Worm (Caenorhabditis elegans): ENCODE data around the gene flp-24.
"Not testable (repeated sequence)": the region's sequence is repeated elsewhere in the genome, so short reads cannot be mapped to it uniquely, and the experiment has no call there.

Gene flp-24

DNA sequence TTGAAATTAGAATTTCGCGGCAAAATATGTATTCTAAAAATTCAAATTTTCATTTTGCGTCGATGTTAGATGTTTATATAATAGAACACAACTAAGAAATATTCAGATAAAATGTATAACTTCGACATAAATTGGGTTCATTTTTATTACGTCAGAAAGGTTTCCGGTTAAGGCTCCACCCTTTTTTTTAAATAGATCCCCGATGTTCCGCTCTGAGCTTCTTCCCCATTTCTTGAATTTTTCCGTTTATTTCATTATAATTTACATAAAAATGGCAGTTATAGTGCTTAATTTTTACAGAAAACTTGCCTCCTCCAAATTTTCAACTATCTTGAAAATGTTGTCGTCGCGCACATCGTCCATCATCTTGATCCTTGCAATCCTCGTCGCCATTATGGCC lies at the start of gene flp-24:
flp-24 (plus strand) TSS at position 301 of the 400 bp plus-strand sequence.
- no peak for TF ChIP-seq nhr-77 (tag; optimal IDR thresholded peaks at IDR 0.05)
- TF ChIP-seq ZK546.5 (tag; optimal IDR thresholded peaks at IDR 0.05), result no peak
- TF ChIP-seq pha-4 (tag; optimal IDR thresholded peaks at IDR 0.05), result no peak
- no peak for TF ChIP-seq ceh-82 (tag; optimal IDR thresholded peaks at IDR 0.05)
- no peak for TF ChIP-seq lin-15B (tag; optimal IDR thresholded peaks at IDR 0.05)
- no peak for TF ChIP-seq aly-2 (tag; optimal IDR thresholded peaks at IDR 0.05)
- TF ChIP-seq skn-1 (tag; optimal IDR thresholded peaks at IDR 0.05), result no peak
- TF ChIP-seq jun-1 (tag; optimal IDR thresholded peaks at IDR 0.05), result no peak
- no peak for TF ChIP-seq nhr-12 (tag; optimal IDR thresholded peaks at IDR 0.05)
- no peak for TF ChIP-seq unc-62 (GFP tag; optimal IDR thresholded peaks at IDR 0.05)
- no peak for TF ChIP-seq nhr-28 (tag; optimal IDR thresholded peaks at IDR 0.05)
- no peak for TF ChIP-seq nhr-25 (tag; optimal IDR thresholded peaks at IDR 0.05)
- no peak for TF ChIP-seq egl-5 (tag; optimal IDR thresholded peaks at IDR 0.05)
- TF ChIP-seq fkh-10 (GFP tag; optimal IDR thresholded peaks at IDR 0.05), result no peak
- no peak for TF ChIP-seq eor-1 (tag; optimal IDR thresholded peaks at IDR 0.05)
- no peak for TF ChIP-seq ceh-28 (tag; optimal IDR thresholded peaks at IDR 0.05)
- no peak for TF ChIP-seq nhr-67 (tag; optimal IDR thresholded peaks at IDR 0.05)

- TF ChIP-seq ceh-28 (tag; optimal IDR thresholded peaks at IDR 0.05) (no peak), nfya-1 (tag; optimal IDR thresholded peaks at IDR 0.05; ENCODE audit: insufficient read depth) (peak; percentile 40), hmg-11 (tag; optimal IDR thresholded peaks at IDR 0.05) (peak; percentile 39), elt-1 (tag; optimal IDR thresholded peaks at IDR 0.05) (no peak), fkh-10 (GFP tag; optimal IDR thresholded peaks at IDR 0.05) (peak; percentile 82)
Measured at ce11 chrIII:675413-675812, 49.5 kb upstream of the flp-24 start.

DNA sequence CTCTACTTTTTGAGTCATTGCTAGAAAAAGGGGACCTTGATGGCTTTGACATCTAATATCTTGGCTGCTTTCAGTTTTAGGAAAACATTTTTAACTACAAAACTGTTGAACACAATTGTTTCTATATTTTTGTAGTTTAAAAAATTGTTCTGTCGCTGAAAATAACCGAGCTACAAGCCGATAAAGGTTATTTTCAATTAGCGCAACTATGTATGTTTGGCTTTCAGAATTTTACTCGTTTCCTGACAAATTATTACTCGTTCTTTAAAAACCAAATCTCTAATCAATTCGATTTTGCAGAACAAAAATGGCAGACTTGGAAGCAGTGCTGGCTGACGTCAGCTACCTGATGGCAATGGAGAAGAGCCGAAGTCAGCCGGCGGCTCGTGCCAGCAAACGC lies 49.1 kb upstream of the flp-24 start, which contains the start of gene grk-2:
grk-2 (plus strand) TSS at position 301 of the 400 bp plus-strand sequence.
- TF ChIP-seq zag-1 (tag; optimal IDR thresholded peaks at IDR 0.05) (no peak), egl-27 (tag; optimal IDR thresholded peaks at IDR 0.05) (no peak)

DNA sequence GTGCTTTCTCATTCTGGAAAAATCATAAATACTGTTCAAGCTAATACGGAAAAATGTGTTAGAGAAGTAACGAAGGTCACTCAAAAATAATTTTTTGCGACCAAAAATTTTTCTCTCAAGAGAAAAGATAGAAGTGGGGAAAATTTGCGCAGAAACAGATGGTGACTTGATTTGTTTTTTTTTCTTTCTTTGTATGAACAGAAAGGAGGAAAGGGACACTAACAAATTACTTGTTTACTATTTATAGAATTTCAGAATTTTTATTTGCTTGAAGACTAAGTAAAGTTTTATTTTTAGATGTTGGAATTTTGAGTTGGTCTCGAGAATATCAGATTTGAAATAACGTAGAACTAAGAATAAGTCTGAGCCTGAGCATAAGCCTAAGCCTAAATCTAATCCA lies 41.6 kb upstream of the flp-24 start, which contains the start of gene W02B3.4:
W02B3.4 (minus strand) TSS at position 101 of the 400 bp plus-strand sequence.
- TF ChIP-seq fkh-2 (tag; optimal IDR thresholded peaks at IDR 0.05) (no peak), daf-12 (tag; optimal IDR thresholded peaks at IDR 0.05) (no peak), nhr-67 (tag; optimal IDR thresholded peaks at IDR 0.05) (no peak), nhr-76 (tag; optimal IDR thresholded peaks at IDR 0.05) (no peak), ztf-11 (tag; optimal IDR thresholded peaks at IDR 0.05) (no peak), hmg-11 (tag; optimal IDR thresholded peaks at IDR 0.05) (no peak), pqm-1 (tag; optimal IDR thresholded peaks at IDR 0.05) (no peak), nhr-28 (tag; optimal IDR thresholded peaks at IDR 0.05) (no peak), aly-2 (tag; optimal IDR thresholded peaks at IDR 0.05) (no peak), pha-4 (tag; optimal IDR thresholded peaks at IDR 0.05) (no peak), ama-1 (optimal IDR thresholded peaks at IDR 0.05) (no peak), ceh-82 (tag; optimal IDR thresholded peaks at IDR 0.05) (no peak), ztf-4 (tag; optimal IDR thresholded peaks at IDR 0.05) (no peak), nhr-77 (tag; optimal IDR thresholded peaks at IDR 0.05) (no peak), lsy-12 (tag; optimal IDR thresholded peaks at IDR 0.05) (no peak), sea-2 (GFP tag; optimal IDR thresholded peaks at IDR 0.05) (no peak), unc-62 (GFP tag; optimal IDR thresholded peaks at IDR 0.05) (no peak), egl-27 (tag; optimal IDR thresholded peaks at IDR 0.05) (no peak), fkh-10 (GFP tag; optimal IDR thresholded peaks at IDR 0.05) (no peak)

ce11 chrIII:688083-688482 lies 36.8 kb upstream of the flp-24 start:
- no peak for TF ChIP-seq hmg-11 (tag; optimal IDR thresholded peaks at IDR 0.05)
- TF ChIP-seq tbx-2 (tag; optimal IDR thresholded peaks at IDR 0.05), result no peak
- TF ChIP-seq lin-39 (tag; optimal IDR thresholded peaks at IDR 0.05), result no peak
- TF ChIP-seq mdl-1 (tag; optimal IDR thresholded peaks at IDR 0.05), result no peak
- TF ChIP-seq nhr-67 (tag; optimal IDR thresholded peaks at IDR 0.05), result no peak

- not testable (repeated sequence) for TF ChIP-seq zag-1, elt-2, R02D3.7 (tag; optimal IDR thresholded peaks at IDR 0.05)
Measured at ce11 chrIII:688869-689268, 36.0 kb upstream of the flp-24 start, which contains the start of gene elf-1. Gene elf-1, plus strand, starts transcription at chrIII:689169.
